Worm (Caenorhabditis elegans): Measurements from ENCODE around the gene srh-245.

DNA sequence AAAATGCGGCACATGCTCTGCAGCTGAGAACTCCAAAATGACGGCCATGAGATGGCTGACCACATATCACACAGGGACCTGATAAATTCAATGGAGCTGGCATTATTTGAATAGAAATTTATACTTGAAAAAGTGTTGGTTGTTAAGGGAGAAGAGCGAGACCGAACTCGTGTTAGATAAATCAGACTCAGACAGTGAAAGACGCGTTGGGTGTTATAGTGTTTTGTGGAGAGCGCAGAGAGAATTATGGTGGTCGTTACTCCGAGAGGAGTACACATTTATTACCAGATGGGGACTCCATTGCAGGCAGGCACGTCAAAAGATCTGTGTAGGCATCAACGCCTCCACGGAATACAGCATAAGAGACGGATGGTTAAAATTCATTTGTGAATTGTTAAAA lies 13.0 kb downstream of the srh-245 start, which contains the start of gene nhr-190:
- TF ChIP-seq ama-1 (optimal IDR thresholded peaks at IDR 0.05): no peak
- no peak for TF ChIP-seq nhr-28 (tag; optimal IDR thresholded peaks at IDR 0.05)
- no peak for TF ChIP-seq spr-1 (tag; optimal IDR thresholded peaks at IDR 0.05)

Measured in whole organism, L4 larva.